Worm (Caenorhabditis elegans) whole organism, L2 larva: ENCODE data around the gene phyh-1.

Source experiments
- R02D3.7 ChIP-seq: fragments of 150-350 bp; optimal IDR thresholded peaks from 2 replicates; lab custom pipeline; 2014; ENCODE audit warnings: missing biosample characterization, missing genetic modification characterization
- nhr-237 ChIP-seq: fragments of 150-350 bp; optimal IDR thresholded peaks from 2 replicates; lab custom pipeline; 2014; ENCODE audit warnings: missing biosample characterization, missing genetic modification characterization
- skn-1 ChIP-seq: sonication (generic microtip); optimal IDR thresholded peaks from 2 replicates; lab custom pipeline; 2017; ENCODE audit warnings: missing biosample characterization, missing genetic modification characterization
- ztf-4 ChIP-seq: fragments of 150-350 bp; optimal IDR thresholded peaks from 2 replicates; lab custom pipeline; 2014; ENCODE audit warnings: missing biosample characterization, missing genetic modification characterization

ce11 chrIV:17233494-17233893 lies 25.7 kb downstream of the phyh-1 start:
- TF ChIP-seq nhr-237 (no peak), ztf-4 (tag; lab: Kevin White, UChicago) (no peak), skn-1 (tag; lab: Kevin White, UChicago) (no peak), R02D3.7 (no peak)
